Fruit fly (Drosophila melanogaster): ENCODE data around the gene Gs1.

Gs1 gene

DNA sequence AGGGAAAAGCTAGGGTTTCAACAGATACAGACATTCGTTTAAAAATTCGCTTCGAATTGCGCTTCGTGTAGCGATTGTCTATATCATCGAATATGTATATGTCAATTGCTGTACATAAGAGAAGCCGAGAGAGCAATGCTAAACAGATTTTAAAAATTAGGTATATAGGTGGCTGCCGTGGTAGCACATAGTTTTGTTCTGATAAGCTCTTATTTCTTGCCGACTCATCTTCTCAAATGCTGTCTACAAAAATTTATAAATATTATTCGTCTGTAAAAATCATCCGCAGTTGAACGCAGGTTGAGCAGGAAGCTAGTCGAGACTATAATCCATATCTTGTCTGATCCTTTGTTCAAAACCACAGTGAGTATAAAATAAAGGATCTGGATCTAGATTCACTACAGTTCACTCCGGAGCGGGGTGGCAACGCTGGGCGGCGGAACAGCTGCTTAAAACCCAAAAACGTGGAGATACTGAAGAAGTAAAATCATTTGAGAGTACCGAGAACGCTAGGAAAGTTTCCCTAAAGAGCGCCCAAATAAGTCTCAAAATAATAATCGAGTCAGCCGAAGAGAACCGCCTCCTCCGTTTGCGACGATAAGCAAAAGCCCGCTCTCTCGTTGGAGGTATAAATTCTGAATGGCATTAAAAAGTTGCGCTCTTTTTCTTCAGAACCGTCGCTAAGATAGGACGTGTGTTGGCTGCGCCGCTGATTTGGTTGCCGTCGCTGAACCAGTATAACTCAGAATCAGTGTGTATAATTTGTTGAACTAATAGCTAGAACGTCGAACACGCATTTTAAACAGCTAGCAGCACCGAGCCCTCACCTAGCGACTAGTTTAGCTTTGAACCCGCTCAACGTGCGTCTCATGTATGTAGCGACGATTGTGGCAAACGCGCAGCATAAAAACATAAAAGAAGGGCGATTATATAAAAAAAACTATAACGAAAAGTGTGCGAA, 24.1 kb upstream of the Gs1 start:
- peak; percentile 26 for TF ChIP-seq CG17801 (GFP tag; optimal IDR thresholded peaks at IDR 0.05; ENCODE audit: partially characterized antibody)

- peak; percentile 20 for TF ChIP-seq CG17801 (GFP tag; optimal IDR thresholded peaks at IDR 0.05; ENCODE audit: partially characterized antibody)
Observed at dm6 chr2L:109098-109799, 22.6 kb upstream of the Gs1 start.

dm6 chr2L:110046-110445, 21.8 kb upstream of the Gs1 start:
- TF ChIP-seq CG17801 (GFP tag; optimal IDR thresholded peaks at IDR 0.05; ENCODE audit: partially characterized antibody) = no peak

DNA sequence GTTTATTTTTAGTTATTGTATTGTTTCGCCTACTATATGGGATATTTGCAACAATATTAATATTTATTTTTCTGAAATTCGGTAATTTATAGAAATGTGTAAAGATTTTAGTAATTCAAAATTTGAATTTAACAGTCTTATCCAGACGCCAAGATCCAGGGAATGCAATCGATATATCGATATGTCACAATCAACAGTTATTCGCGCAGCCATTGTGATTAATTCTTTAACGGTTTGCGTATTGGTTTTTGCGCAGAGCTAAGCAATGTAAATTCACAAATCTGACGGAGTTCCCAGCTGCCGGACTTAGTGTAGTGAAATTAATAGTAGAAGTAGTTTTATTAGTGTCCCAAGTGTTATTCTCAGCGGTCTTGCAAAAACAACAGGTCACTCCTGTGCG, 17.4 kb upstream of the Gs1 start, which contains the start of gene ND-15:
Gene ND-15 (plus strand): TSS at position 298 of the 400 bp plus-strand sequence.
- no peak for TF ChIP-seq CG17801 (GFP tag; optimal IDR thresholded peaks at IDR 0.05; ENCODE audit: partially characterized antibody)

dm6 chr2L:116388-116787, 15.5 kb upstream of the Gs1 start, which contains the start of gene CG13694:
Gene CG13694, minus strand, starts transcription at chr2L:116488.
- no peak for TF ChIP-seq CG17801 (GFP tag; optimal IDR thresholded peaks at IDR 0.05; ENCODE audit: partially characterized antibody)

dm6 chr2L:117750-118149, 14.1 kb upstream of the Gs1 start:
- no peak for TF ChIP-seq CG17801 (GFP tag; optimal IDR thresholded peaks at IDR 0.05; ENCODE audit: partially characterized antibody)

DNA sequence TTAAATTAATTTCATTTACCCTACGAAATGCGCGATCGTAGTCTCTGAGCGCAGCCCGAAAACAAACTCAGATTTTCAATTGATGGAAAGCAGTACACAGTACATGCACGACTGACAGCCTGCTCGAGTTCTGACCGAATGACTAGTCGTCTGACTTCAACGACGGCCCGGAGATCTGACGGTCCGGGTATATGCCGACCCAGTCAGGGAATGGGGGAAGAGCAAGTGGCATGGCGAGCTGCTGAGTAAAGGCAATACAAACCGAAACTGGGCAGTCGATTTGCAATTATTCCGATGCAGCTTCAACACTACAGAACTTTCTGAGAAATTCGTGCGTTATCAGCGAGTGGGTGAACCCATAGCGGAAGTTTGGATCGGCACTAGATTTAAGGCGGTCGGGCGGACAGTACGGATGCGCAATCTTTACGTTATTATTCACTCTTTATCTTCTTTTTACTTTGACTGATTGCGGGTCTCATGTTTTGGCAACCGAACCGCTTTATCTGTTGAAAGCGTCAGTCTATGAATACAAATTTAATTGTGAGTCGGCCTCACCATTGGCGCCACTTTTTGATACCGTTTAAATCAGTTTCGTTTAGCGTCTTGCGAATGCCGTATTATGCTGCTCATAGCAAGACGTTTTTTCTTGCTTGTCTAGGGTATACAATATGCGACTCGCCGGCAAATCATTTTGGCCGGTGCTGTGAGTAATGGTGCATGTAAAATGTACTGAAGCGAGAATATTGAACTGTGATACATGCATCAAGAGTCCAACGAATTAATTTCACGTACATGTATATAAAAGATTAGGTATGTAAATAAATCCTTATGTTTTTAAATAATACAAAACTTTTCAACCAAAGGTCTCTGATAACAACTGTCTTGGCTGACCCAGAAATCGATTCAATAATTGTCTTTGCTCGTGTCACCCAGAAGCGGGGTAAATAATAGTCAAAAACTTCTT, 11.1 kb upstream of the Gs1 start:
- no peak for TF ChIP-seq CG17801 (GFP tag; optimal IDR thresholded peaks at IDR 0.05; ENCODE audit: partially characterized antibody)

dm6 chr2L:121456-121831, 10.4 kb upstream of the Gs1 start, which contains the start of gene CG4822:
Gene CG4822, minus strand, starts transcription at chr2L:121754.
- TF ChIP-seq CG17801 (GFP tag; optimal IDR thresholded peaks at IDR 0.05; ENCODE audit: partially characterized antibody) = no peak

DNA sequence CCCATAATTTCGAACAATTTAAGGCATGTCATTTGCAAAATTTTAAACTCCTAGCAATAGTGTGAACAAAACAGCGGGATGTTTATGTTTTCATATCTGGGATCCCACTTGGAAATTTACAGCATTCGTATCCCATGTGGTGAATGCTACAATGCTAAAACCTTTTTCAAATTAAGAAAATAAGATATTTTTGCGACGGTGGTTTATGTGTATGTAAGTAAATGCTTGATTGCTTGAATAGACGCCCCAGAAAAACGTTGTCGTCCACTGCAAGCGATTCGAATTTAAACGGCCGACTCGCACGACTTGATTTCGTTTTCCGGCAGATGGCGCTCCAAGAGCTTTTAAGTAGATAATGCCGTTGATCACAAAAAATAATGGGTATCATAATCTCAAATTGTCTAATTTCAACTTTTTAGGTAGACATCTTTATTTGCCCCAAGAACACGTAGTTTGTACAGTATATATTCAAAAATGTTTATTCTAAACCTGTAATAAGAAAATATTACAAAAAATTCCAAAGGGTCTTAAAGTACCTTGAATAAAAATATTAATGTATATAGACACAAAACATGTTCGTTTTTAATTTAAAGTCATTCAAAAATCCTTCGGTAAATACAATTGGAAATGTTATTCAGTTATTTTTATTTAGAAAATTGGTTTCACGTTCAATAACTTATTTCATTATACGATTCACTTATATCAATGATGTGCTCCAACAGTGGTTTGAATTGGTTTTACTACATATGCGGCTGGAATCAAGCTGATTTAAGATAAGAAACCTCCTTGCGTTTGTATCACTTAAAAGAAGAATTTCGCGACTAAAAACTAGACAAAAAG, 9.5 kb upstream of the Gs1 start:
- no peak for TF ChIP-seq CG17801 (GFP tag; optimal IDR thresholded peaks at IDR 0.05; ENCODE audit: partially characterized antibody)

- TF ChIP-seq CG17801 (GFP tag; optimal IDR thresholded peaks at IDR 0.05; ENCODE audit: partially characterized antibody) = no peak
Observed at dm6 chr2L:123007-123327, 8.9 kb upstream of the Gs1 start.

DNA sequence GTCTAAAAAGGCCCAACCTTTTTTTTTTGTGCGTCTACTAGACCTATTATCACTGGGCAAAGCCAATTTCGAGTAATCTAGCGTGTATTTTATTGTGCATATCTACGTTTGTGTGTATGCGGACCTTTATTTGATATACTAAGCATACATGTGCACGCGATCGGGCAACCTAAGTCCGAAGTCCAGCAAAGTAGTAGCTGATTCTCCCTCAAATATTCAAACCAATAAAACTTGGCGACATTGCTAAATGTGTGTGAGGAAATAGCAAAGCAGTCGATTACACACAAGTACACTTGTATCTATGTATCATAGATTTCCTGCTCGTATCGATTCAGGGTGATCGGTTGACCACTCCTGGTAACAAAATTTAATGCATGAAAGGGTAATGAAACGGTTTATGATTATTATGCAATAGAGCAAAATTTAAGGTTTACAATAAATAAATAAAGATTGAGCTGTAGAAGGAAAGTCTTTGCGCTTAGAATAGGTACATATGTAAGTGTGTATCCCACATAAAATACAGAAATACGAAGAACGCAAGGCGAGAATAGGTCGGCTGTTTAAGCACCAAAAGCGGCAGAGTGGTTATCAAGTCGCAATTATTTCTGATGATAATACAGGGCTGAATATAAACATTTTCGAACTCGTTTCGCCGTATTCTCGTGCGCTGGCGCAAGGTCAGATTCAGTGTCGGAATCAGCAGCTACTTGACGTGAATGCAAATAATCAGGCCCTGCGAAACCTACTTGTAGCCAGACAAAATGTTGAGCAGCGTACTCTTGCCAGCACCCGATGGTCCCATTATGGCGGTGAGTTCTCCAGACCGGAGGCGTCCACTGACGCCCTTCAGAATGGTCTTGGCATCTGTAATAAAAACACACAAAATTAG, 6.3 kb upstream of the Gs1 start:
- TF ChIP-seq CG17801 (GFP tag; optimal IDR thresholded peaks at IDR 0.05; ENCODE audit: partially characterized antibody) = peak; percentile 46

- no peak for TF ChIP-seq CG17801 (GFP tag; optimal IDR thresholded peaks at IDR 0.05; ENCODE audit: partially characterized antibody)
Observed at dm6 chr2L:128296-128715, 3.6 kb upstream of the Gs1 start.

Data from ovary, adult (tissue).